Worm (Caenorhabditis elegans): ENCODE measurements around the gene srh-281.

- no peak for TF ChIP-seq zag-1 (tag; optimal IDR thresholded peaks at IDR 0.05)
- no peak for TF ChIP-seq aly-2 (tag; optimal IDR thresholded peaks at IDR 0.05)
- no peak for TF ChIP-seq R02D3.7 (tag; optimal IDR thresholded peaks at IDR 0.05)
- TF ChIP-seq fos-1 (tag; optimal IDR thresholded peaks at IDR 0.05): no peak
- no peak for TF ChIP-seq ceh-16 (tag; optimal IDR thresholded peaks at IDR 0.05)
- no peak for TF ChIP-seq hmg-11 (tag; optimal IDR thresholded peaks at IDR 0.05)
- TF ChIP-seq snpc-4 (tag; optimal IDR thresholded peaks at IDR 0.05): no peak
- no peak for TF ChIP-seq unc-62 (GFP tag; optimal IDR thresholded peaks at IDR 0.05)
- TF ChIP-seq tbx-2 (tag; optimal IDR thresholded peaks at IDR 0.05): no peak
These were observed 18.9 kb upstream of the srh-281 start, which contains the start of gene K05D4.9 for ce11 chrV:16171721-16172120.

All from whole organism, L3 larva.